Worm (Caenorhabditis elegans): Measurements from ENCODE around the gene C23G10.7.

ce11 chrIII:6198378-6199234, at the start of gene C23G10.7, which contains the start of gene rpn-2:
- TF ChIP-seq ztf-11 (tag; optimal IDR thresholded peaks at IDR 0.05) = no peak
- no peak for TF ChIP-seq tbx-8 (GFP tag; optimal IDR thresholded peaks at IDR 0.05)
- TF ChIP-seq unc-39 (tag; optimal IDR thresholded peaks at IDR 0.05) = no peak
- TF ChIP-seq elt-1 (tag; optimal IDR thresholded peaks at IDR 0.05; ENCODE audit: borderline replicate concordance, insufficient read depth) = no peak
- TF ChIP-seq ceh-43 (GFP tag; optimal IDR thresholded peaks at IDR 0.05) = no peak
